Worm (Caenorhabditis elegans): ENCODE results near the gene egl-8.

DNA sequence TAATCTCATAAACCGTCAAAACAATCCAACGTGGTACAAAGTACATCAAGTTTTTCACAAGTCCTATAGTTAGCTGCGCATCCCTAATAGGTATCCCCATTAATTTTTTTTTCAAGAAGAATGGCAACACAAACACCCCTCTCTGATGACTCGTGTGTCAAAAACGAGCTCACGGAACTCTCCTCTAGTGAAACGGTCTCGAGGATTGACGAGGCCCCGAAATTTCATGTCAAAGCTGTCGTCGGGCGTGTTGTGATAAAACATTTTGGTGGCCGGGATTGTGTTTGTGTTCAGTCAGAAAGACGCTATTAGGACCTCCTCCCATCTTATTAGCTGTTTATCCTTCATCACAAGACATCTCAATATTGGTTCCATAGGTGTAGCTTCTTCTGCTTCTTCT, 19.3 kb upstream of the egl-8 start, which contains the start of gene idpp-2:
- TF ChIP-seq pat-9 (tag; optimal IDR thresholded peaks at IDR 0.05) (no peak), tbx-2 (tag; optimal IDR thresholded peaks at IDR 0.05) (no peak)
